Worm (Caenorhabditis elegans) whole organism, L4/young adult: ENCODE data around the gene col-76.

Experiments used
- W03F9.2 ChIP-seq: fragments of 150-350 bp; optimal IDR thresholded peaks from 2 replicates; lab custom pipeline; 2014; ENCODE audit warnings: missing biosample characterization, missing genetic modification characterization
- dao-5 ChIP-seq: sonication (generic microtip); optimal IDR thresholded peaks from 2 replicates; lab custom pipeline; 2016; ENCODE audit warnings: missing genotype, missing genetic modification characterization, moderate library complexity, missing compliant biosample characterization
- him-1 ChIP-seq: sonication (generic microtip); optimal IDR thresholded peaks from 2 replicates; lab custom pipeline; 2016; ENCODE audit warnings: missing genotype, missing genetic modification reagents, missing genetic modification characterization, missing compliant biosample characterization

Gene col-76

DNA sequence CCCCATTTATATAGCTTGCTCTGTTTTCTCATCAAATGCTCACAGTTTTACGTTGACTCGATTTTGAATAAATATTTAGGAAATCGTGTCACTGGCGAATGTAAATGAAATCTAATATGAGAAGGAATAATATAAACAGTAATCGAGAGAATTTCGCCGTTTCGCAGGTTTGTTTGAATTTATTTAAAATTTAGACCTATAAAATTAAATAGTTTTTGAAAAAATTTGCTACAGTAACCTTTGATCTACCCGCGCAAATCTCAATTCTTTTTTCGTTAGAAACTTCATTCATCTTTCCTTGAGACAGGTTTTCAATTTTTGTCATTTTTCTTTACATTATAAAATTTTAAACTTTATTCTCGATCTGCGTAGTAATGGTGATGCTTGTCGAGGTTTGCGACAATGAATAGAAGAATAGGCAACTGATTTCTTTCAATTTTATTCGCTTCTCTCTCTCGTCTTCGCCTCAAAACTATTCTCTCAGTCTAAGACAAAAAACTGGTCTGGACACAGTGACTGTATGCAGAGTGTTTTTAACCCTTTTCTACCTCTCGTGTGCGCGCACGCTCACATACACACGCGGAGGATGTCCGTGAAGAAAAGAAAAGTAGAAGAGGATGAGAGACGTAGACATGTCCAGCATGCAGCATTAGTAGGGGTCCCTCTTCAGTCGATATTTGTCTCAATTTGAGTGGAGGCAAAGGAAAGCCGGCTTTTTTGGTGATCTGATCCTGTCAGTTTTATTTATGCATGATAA is 18.3 kb downstream of the col-76 start, which contains the start of gene dab-1:
dab-1 (plus strand) TSS at position 78 of the 757 bp plus-strand sequence.
- no peak for TF ChIP-seq dao-5 (tag; lab: Kevin White, UChicago)
- TF ChIP-seq him-1 = peak; percentile 21
- no peak for TF ChIP-seq W03F9.2

DNA sequence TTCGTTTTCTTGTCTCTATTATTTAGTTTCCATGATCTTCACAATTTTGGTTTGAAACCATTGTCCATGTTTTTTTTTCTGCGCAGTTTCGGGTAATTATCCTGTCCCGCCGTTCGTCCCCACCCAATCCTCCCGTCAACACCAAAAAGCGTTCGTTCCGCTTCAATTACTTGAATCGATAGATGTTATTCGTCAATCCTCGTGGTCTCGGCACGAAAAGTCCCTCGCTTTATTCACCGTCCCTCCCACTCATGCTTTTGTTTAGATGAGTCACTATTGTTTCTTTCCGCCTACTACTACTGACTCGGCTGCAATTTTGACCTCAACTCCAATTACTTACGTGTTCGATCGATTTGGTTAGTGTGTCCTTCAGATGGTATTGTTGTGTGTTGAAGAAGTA is 19.3 kb downstream of the col-76 start:
- TF ChIP-seq dao-5 (tag; lab: Kevin White, UChicago) = no peak
- no peak for TF ChIP-seq W03F9.2
- no peak for TF ChIP-seq him-1

- no peak for TF ChIP-seq W03F9.2
- no peak for TF ChIP-seq dao-5 (tag; lab: Kevin White, UChicago)
- TF ChIP-seq him-1 = no peak
These were observed 19.8 kb downstream of the col-76 start for ce11 chrII:8223945-8224344.

ce11 chrII:8224623-8225022 is 20.5 kb downstream of the col-76 start:
- TF ChIP-seq W03F9.2 (no peak), dao-5 (tag; lab: Kevin White, UChicago) (no peak), him-1 (no peak)

DNA sequence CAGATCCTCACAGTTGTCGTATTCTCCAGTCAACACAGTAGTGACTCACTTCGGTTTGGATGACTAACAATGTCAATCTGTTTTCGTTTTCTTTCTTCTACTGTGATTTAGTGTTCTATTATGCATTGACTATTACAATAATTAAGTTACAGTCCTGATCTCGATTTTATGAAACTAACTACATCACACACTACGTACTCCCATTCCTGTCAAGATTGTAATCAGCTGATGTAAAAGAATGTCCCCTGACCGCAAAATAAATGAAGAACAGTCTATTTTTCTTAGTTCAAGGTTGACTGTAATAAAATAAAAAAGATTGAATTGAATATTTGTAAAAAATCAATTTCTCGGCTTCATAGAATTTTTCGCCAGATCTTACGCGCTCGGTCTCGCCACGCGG is 21.2 kb downstream of the col-76 start:
- TF ChIP-seq W03F9.2 = no peak
- TF ChIP-seq dao-5 (tag; lab: Kevin White, UChicago) = no peak
- TF ChIP-seq him-1 = no peak

DNA sequence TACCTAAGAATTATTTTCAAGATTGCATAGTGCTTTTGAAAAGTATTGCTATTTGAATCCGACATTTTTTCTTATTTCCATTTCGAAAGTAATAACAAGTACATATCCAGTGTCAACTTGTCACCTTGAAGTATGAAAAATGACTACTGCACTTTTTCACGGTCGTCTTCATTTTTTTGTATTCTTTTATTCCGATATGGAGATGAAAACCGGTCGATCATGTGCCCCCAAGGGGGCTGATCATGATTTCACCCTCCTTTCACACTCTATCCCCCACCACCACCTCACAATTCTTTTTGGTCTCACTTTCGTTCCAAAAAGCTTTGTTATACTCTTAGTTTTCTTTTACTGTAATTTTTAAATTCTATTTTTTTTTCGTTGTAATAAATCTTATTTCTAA is 21.8 kb downstream of the col-76 start:
- no peak for TF ChIP-seq dao-5 (tag; lab: Kevin White, UChicago)
- no peak for TF ChIP-seq him-1
- no peak for TF ChIP-seq W03F9.2

ce11 chrII:8226475-8226874 is 22.3 kb downstream of the col-76 start:
- TF ChIP-seq dao-5 (tag; lab: Kevin White, UChicago) (no peak), him-1 (no peak), W03F9.2 (no peak)

DNA sequence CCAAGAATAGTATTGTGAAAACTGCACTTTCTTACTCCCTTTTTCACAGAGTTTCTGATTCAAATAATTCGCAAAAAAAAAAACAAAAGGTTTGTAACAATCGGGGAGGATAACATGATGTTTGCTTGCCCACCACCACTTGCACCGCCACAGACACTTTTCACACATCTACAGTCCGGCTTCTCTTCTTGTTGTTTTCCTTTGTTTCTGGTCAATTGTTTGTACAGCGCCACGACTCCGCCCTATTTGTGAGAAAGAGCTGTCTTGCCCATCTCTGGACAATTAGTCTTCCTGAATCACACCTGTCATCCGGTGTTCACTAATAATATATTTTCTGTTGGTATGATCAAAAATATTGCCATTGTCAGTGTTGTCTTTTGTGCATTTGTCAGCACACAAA is 26.8 kb downstream of the col-76 start, which contains the start of gene M110.9:
M110.9 (plus strand) TSS at position 301 of the 400 bp plus-strand sequence.
- TF ChIP-seq W03F9.2 = no peak
- no peak for TF ChIP-seq dao-5 (tag; lab: Kevin White, UChicago)
- TF ChIP-seq him-1 = no peak

ce11 chrII:8232489-8232888 is 28.4 kb downstream of the col-76 start, which contains the start of gene M110.7:
Gene M110.7 (plus strand): TSS chrII:8232789.
- TF ChIP-seq him-1 = no peak
- no peak for TF ChIP-seq W03F9.2
- TF ChIP-seq dao-5 (tag; lab: Kevin White, UChicago) = no peak

- TF ChIP-seq W03F9.2 (no peak), dao-5 (tag; lab: Kevin White, UChicago) (no peak), him-1 (no peak)
These were observed 34.0 kb downstream of the col-76 start, which contains the start of gene nlp-5 for ce11 chrII:8238155-8238554. Gene nlp-5 (plus strand): TSS chrII:8238455.

- TF ChIP-seq him-1 (no peak), dao-5 (tag; lab: Kevin White, UChicago) (no peak), W03F9.2 (no peak)
These were observed 42.3 kb downstream of the col-76 start, which contains the start of gene F35C11.3 for ce11 chrII:8246476-8246875. Gene F35C11.3 (plus strand): TSS chrII:8246776.

- TF ChIP-seq W03F9.2 = peak; percentile 4
- no peak for TF ChIP-seq dao-5 (tag; lab: Kevin White, UChicago)
These were observed 44.6 kb downstream of the col-76 start, which contains the start of the genes F35C11.2 and F35C11.4 for ce11 chrII:8248745-8249144. Gene F35C11.2 (minus strand): TSS chrII:8248834. Gene F35C11.4 (plus strand): TSS chrII:8249004.

DNA sequence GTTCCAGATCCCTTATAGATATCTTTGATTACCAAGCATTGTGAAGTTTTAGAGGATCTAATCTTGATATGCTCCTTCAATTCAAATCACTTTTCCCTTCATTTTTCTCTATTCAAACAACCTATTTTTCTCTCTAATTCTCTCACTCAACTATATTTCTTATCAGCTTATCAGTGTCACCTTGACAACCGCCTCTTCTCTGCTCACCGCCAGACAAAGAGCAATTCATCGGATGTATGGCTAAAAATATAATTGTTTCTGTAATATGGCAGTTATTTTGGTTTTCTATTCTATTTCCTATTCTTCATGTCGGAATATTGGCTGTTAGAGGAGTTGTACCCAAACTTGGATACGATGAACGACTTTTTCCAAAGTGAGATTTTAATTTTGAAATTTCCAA is 45.6 kb downstream of the col-76 start:
- TF ChIP-seq W03F9.2 = no peak
- TF ChIP-seq dao-5 (tag; lab: Kevin White, UChicago) = no peak
- TF ChIP-seq him-1 = no peak

- no peak for TF ChIP-seq dao-5 (tag; lab: Kevin White, UChicago)
These were observed 49.1 kb downstream of the col-76 start, which contains the start of gene F35C11.5 for ce11 chrII:8253160-8253793. Gene F35C11.5 (plus strand): TSS chrII:8253743.

DNA sequence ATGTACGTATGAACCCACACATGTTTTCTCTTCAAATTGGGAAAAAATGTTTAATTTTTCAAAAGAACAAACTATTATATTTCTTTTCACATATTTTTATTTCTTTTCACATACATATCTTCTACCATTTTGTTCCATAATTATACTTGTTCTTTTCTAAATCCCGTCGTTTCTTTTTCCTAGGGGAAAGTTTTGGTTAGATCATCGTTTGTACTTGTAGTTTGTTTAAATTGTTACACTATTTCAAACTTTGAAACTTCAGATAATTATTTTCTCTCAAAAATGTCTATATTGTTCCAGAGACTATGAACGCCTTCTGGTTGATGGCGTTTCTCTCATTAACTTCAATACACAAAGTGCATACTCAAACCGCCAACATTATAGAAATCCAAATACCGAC is 51.9 kb downstream of the col-76 start, which contains the start of gene F35C11.7:
F35C11.7 (plus strand) TSS at position 301 of the 400 bp plus-strand sequence.
- TF ChIP-seq dao-5 (tag; lab: Kevin White, UChicago) = no peak
- no peak for TF ChIP-seq W03F9.2
- TF ChIP-seq him-1 = no peak
